Fruit fly (Drosophila melanogaster) whole organism, embryonic: Measurements from ENCODE around the gene por.

Source experiments
- Adf1 ChIP-seq: fragments of 200-800 bp; sonication (Bioruptor generic); IDR thresholded peaks from 2 replicates; pipeline ENCODE4 v1.3.6; 2022; ENCODE audit warnings: missing biosample characterization, missing genetic modification characterization
- Antp ChIP-seq: fragments of 200-800 bp; sonication (Bioruptor generic); optimal IDR thresholded peaks from 3 replicates; lab custom pipeline; 2016; ENCODE audit warnings: missing biosample characterization, missing genetic modification characterization
- Asciz ChIP-seq: fragments of 200-800 bp; sonication (Bioruptor generic); optimal IDR thresholded peaks from 2 replicates; lab custom pipeline; 2017; ENCODE audit warnings: missing biosample characterization, mild to moderate bottlenecking, missing genetic modification characterization, missing genetic modification reagents
- Atf6 ChIP-seq: fragments of 200-800 bp; sonication (Bioruptor generic); IDR thresholded peaks from 2 replicates; pipeline ENCODE4 v1.3.6; 2022; ENCODE audit warnings: missing biosample characterization, missing genetic modification characterization
- CG10431 ChIP-seq: fragments of 200-800 bp; sonication (Bioruptor generic); optimal IDR thresholded peaks from 3 replicates; lab custom pipeline; 2018; ENCODE audit warnings: missing biosample characterization, mild to moderate bottlenecking, missing genetic modification characterization
- CG10543 ChIP-seq: fragments of 200-800 bp; sonication (Bioruptor generic); optimal IDR thresholded peaks from 3 replicates; lab custom pipeline; 2017; ENCODE audit warnings: missing biosample characterization, mild to moderate bottlenecking, missing genetic modification characterization, moderate library complexity
- CG11085 ChIP-seq: fragments of 200-800 bp; sonication (Bioruptor generic); IDR thresholded peaks from 2 replicates; pipeline ENCODE4 v1.3.6; 2022; ENCODE audit warnings: missing biosample characterization, missing genetic modification characterization
- CG11723 ChIP-seq: fragments of 200-800 bp; sonication (Bioruptor generic); optimal IDR thresholded peaks from 2 replicates; lab custom pipeline; 2017; ENCODE audit warnings: missing biosample characterization, mild to moderate bottlenecking, missing genetic modification characterization
- CG12071 ChIP-seq: fragments of 200-800 bp; sonication (Bioruptor generic); optimal IDR thresholded peaks from 3 replicates; lab custom pipeline; 2018; ENCODE audit warnings: missing biosample characterization, mild to moderate bottlenecking, missing genetic modification characterization
- CG13123 ChIP-seq: fragments of 200-800 bp; sonication (Bioruptor generic); optimal IDR thresholded peaks from 2 replicates; lab custom pipeline; 2016; ENCODE audit warnings: missing biosample characterization, missing genetic modification characterization
- CG1602 ChIP-seq: fragments of 200-800 bp; sonication (Bioruptor generic); optimal IDR thresholded peaks from 3 replicates; lab custom pipeline; 2016; ENCODE audit warnings: missing biosample characterization, missing genetic modification characterization
- CG17385 ChIP-seq: fragments of 200-800 bp; sonication (Bioruptor generic); optimal IDR thresholded peaks from 3 replicates; lab custom pipeline; 2018; ENCODE audit warnings: missing biosample characterization, mild to moderate bottlenecking, missing genetic modification characterization
- CG2116 ChIP-seq: fragments of 200-800 bp; sonication (Bioruptor generic); optimal IDR thresholded peaks from 3 replicates; lab custom pipeline; 2018; ENCODE audit warnings: missing biosample characterization, mild to moderate bottlenecking, missing genetic modification characterization
- CG2889 ChIP-seq: fragments of 200-800 bp; sonication (Bioruptor generic); IDR thresholded peaks from 3 replicates; pipeline ENCODE4 v1.3.6; 2022; ENCODE audit warnings: missing biosample characterization, missing genetic modification characterization
- CG31224 ChIP-seq: fragments of 200-800 bp; sonication (Bioruptor generic); IDR thresholded peaks from 2 replicates; pipeline ENCODE4 v1.3.6; 2022; ENCODE audit warnings: missing biosample characterization, missing genetic modification characterization
- CG32532 ChIP-seq: fragments of 200-800 bp; sonication (Bioruptor generic); IDR thresholded peaks from 2 replicates; pipeline ENCODE4 v1.3.6; 2022; ENCODE audit warnings: missing biosample characterization, missing genetic modification characterization
- CG3838 ChIP-seq: fragments of 200-800 bp; sonication (Bioruptor generic); optimal IDR thresholded peaks from 3 replicates; lab custom pipeline; 2016; ENCODE audit warnings: missing biosample characterization, missing genetic modification characterization
- CG5245 ChIP-seq: fragments of 200-800 bp; sonication (Bioruptor generic); optimal IDR thresholded peaks from 3 replicates; lab custom pipeline; 2016; ENCODE audit warnings: missing biosample characterization, missing genetic modification characterization
- CG6272 ChIP-seq: fragments of 200-800 bp; sonication (Bioruptor generic); IDR thresholded peaks from 2 replicates; pipeline ENCODE4 v1.3.6; 2022; ENCODE audit warnings: missing biosample characterization, missing genetic modification characterization
- CG8478 ChIP-seq: fragments of >200 bp; optimal IDR thresholded peaks from 2 replicates; lab custom pipeline; 2018
- CG9215 ChIP-seq: fragments of 200-800 bp; sonication (Bioruptor generic); IDR thresholded peaks from 2 replicates; pipeline ENCODE4 v1.3.6; 2022; ENCODE audit warnings: missing biosample characterization, missing genetic modification characterization
- CkIIα-i1 ChIP-seq: fragments of 200-800 bp; sonication (Bioruptor generic); IDR thresholded peaks from 2 replicates; pipeline ENCODE4 v1.3.6; 2022; ENCODE audit warnings: missing biosample characterization, missing genetic modification characterization
- Dref ChIP-seq: fragments of 200-800 bp; sonication (Bioruptor generic); IDR thresholded peaks from 2 replicates; pipeline ENCODE4 v1.3.6; 2022; ENCODE audit warnings: missing biosample characterization, missing genetic modification characterization
- Ets65A ChIP-seq: fragments of 200-800 bp; sonication (Bioruptor generic); peaks from one replicate; lab custom pipeline; 2016; ENCODE audit warnings: missing biosample characterization, missing genetic modification characterization
- Hand ChIP-seq: fragments of 200-800 bp; sonication (Bioruptor generic); optimal IDR thresholded peaks from 2 replicates; lab custom pipeline; 2017; ENCODE audit warnings: mild to moderate bottlenecking, missing biosample characterization, missing genetic modification reagents, missing genetic modification characterization
- HmgD ChIP-seq: fragments of 200-800 bp; sonication (Bioruptor generic); optimal IDR thresholded peaks from 3 replicates; lab custom pipeline; 2016; ENCODE audit warnings: missing biosample characterization, missing genetic modification characterization
- Hr51 ChIP-seq, 2 experiments: fragments of 200-800 bp; sonication (Bioruptor generic); optimal IDR thresholded peaks; 2 replicates in 1 of 2; 3 replicates in 1 of 2; lab custom pipeline; 2016 to 2018; ENCODE audit warnings: missing biosample characterization in 2 of 2, missing genetic modification characterization in 2 of 2, mild to moderate bottlenecking in 1 of 2, moderate library complexity in 1 of 2
- Pdp1 ChIP-seq, 2 experiments: fragments of 200-800 bp; sonication (Bioruptor generic); optimal IDR thresholded peaks; 3 replicates each; lab custom pipeline; 2016; ENCODE audit warnings: missing biosample characterization in 2 of 2, missing genetic modification characterization in 2 of 2, mild to moderate bottlenecking in 1 of 2, moderate library complexity in 1 of 2
- Poxn ChIP-seq: fragments of 200-800 bp; sonication (Bioruptor generic); IDR thresholded peaks from 2 replicates; pipeline ENCODE4 v1.3.6; 2022; ENCODE audit warnings: missing biosample characterization, missing genetic modification characterization
- Rx ChIP-seq: fragments of 200-800 bp; sonication (Bioruptor generic); IDR thresholded peaks from 2 replicates; pipeline ENCODE4 v1.3.6; 2022; ENCODE audit warnings: missing biosample characterization, missing genetic modification characterization
- Spps ChIP-seq: fragments of 200-800 bp; sonication (Bioruptor generic); optimal IDR thresholded peaks from 2 replicates; lab custom pipeline; 2018; ENCODE audit warnings: missing biosample characterization, mild to moderate bottlenecking, missing genetic modification characterization
- TFAM ChIP-seq: fragments of 200-800 bp; sonication (Bioruptor generic); optimal IDR thresholded peaks from 2 replicates; lab custom pipeline; 2017; ENCODE audit warnings: missing biosample characterization, missing genetic modification characterization, inconsistent platforms
- crp ChIP-seq, 2 experiments: fragments of 200-800 bp; sonication (Bioruptor generic); optimal IDR thresholded peaks; 2 replicates in 1 of 2; 3 replicates in 1 of 2; lab custom pipeline; 2017; ENCODE audit warnings: missing biosample characterization in 2 of 2, missing genetic modification characterization in 2 of 2, mild to moderate bottlenecking in 1 of 2, moderate library complexity in 1 of 2
- cwo ChIP-seq: fragments of 200-800 bp; sonication (Bioruptor generic); optimal IDR thresholded peaks from 3 replicates; lab custom pipeline; 2017; ENCODE audit warnings: missing biosample characterization, missing genetic modification characterization, mild to moderate bottlenecking, moderate library complexity, missing genetic modification reagents
- dimm ChIP-seq: fragments of 200-800 bp; sonication (Bioruptor generic); IDR thresholded peaks from 2 replicates; pipeline ENCODE4 v1.3.6; 2022; ENCODE audit warnings: missing biosample characterization, missing genetic modification characterization
- fd64A ChIP-seq: fragments of 200-800 bp; sonication (Bioruptor generic); optimal IDR thresholded peaks from 3 replicates; lab custom pipeline; 2018; ENCODE audit warnings: missing biosample characterization, mild to moderate bottlenecking, missing genetic modification characterization
- gsb ChIP-seq: fragments of 200-800 bp; sonication (Bioruptor generic); IDR thresholded peaks from 2 replicates; pipeline ENCODE4 v1.3.6; 2022; ENCODE audit warnings: missing biosample characterization, missing genetic modification characterization
- gt ChIP-seq: fragments of 200-800 bp; sonication (Bioruptor generic); IDR thresholded peaks from 2 replicates; pipeline ENCODE4 v1.3.6; 2022; ENCODE audit warnings: missing biosample characterization, missing genetic modification characterization
- hkb ChIP-seq, 2 experiments: fragments of 200-800 bp in 1 of 2; fragments of >200 bp in 1 of 2; sonication (Bioruptor generic) in 1 of 2; IDR thresholded peaks in 1 of 2; optimal IDR thresholded peaks in 1 of 2; 2 replicates each; pipeline versions ENCODE4 v1.3.6 to Lab custom; 2017 to 2022; ENCODE audit warnings: missing biosample characterization in 1 of 2, missing genetic modification characterization in 1 of 2
- jigr1 ChIP-seq: fragments of 200-800 bp; sonication (Bioruptor generic); IDR thresholded peaks from 3 replicates; pipeline ENCODE4 v1.3.6; 2022; ENCODE audit warnings: missing biosample characterization, missing genetic modification characterization
- kay ChIP-seq: fragments of 200-800 bp; sonication (Bioruptor generic); optimal IDR thresholded peaks from 2 replicates; lab custom pipeline; 2016; ENCODE audit warnings: missing biosample characterization, missing genetic modification characterization
- pros ChIP-seq: fragments of 200-800 bp; sonication (Bioruptor generic); optimal IDR thresholded peaks from 3 replicates; lab custom pipeline; 2019; ENCODE audit warnings: missing biosample characterization, mild to moderate bottlenecking, missing genetic modification characterization, moderate library complexity
- row ChIP-seq: fragments of 200-800 bp; sonication (Bioruptor generic); IDR thresholded peaks from 3 replicates; pipeline ENCODE4 v1.3.6; 2022; ENCODE audit warnings: missing biosample characterization, missing genetic modification characterization
- schlank ChIP-seq: fragments of 200-800 bp; sonication (Bioruptor generic); optimal IDR thresholded peaks from 2 replicates; lab custom pipeline; 2018; ENCODE audit warnings: missing biosample characterization, mild to moderate bottlenecking, missing genetic modification characterization
- sima ChIP-seq: fragments of 200-800 bp; sonication (Bioruptor generic); optimal IDR thresholded peaks from 2 replicates; lab custom pipeline; 2016; ENCODE audit warnings: missing biosample characterization, missing genetic modification characterization
- slbo ChIP-seq: fragments of 200-800 bp; sonication (Bioruptor generic); IDR thresholded peaks from 2 replicates; pipeline ENCODE4 v1.3.6; 2022; ENCODE audit warnings: missing biosample characterization, missing genetic modification characterization
- sr ChIP-seq: fragments of 200-800 bp; sonication (Bioruptor generic); IDR thresholded peaks from 3 replicates; pipeline ENCODE4 v1.3.6; 2022; ENCODE audit warnings: missing biosample characterization, missing genetic modification characterization
- tx ChIP-seq: fragments of 200-800 bp; sonication (Bioruptor generic); optimal IDR thresholded peaks from 2 replicates; lab custom pipeline; 2016; ENCODE audit warnings: missing biosample characterization, missing genetic modification characterization
- wdn ChIP-seq: fragments of 200-800 bp; sonication (Bioruptor generic); IDR thresholded peaks from 2 replicates; pipeline ENCODE4 v1.3.6; 2022; ENCODE audit warnings: missing biosample characterization, missing genetic modification characterization
- wek ChIP-seq: fragments of 200-800 bp; sonication (Bioruptor generic); optimal IDR thresholded peaks from 3 replicates; lab custom pipeline; 2018; ENCODE audit warnings: missing biosample characterization, mild to moderate bottlenecking, missing genetic modification characterization, moderate library complexity

The por gene

dm6 chrX:18366851-18367649, 12.6 kb downstream of the por start (continued):
- TF ChIP-seq CG17385 (GFP tag; lab: Kevin White, UChicago) (peak; percentile 74), Hand (GFP tag; lab: Kevin White, UChicago) (peak; percentile 77), gt (GFP tag; lab: Robert Waterston, UW) (no peak), HmgD (GFP tag; lab: Kevin White, UChicago) (no peak), jigr1 (no peak), CkIIα-i1 (no peak), CG9215 (peak; percentile 84), sr (GFP tag; lab: Robert Waterston, UW) (no peak), tx (GFP tag; lab: Kevin White, UChicago) (peak; percentile 48), CG1602 (GFP tag; lab: Kevin White, UChicago) (no peak), wek (GFP tag; lab: Kevin White, UChicago) (no peak), Antp (GFP tag; lab: Kevin White, UChicago) (peak; percentile 50), Asciz (GFP tag; lab: Kevin White, UChicago) (peak; percentile 15), row (GFP tag; lab: Robert Waterston, UW) (peak; percentile 95), sima (no peak), Hr51 (GFP tag; optimal IDR thresholded peaks at IDR 0.05; lab: Kevin White, UChicago) (peak; percentile 9 to 83), CG6272 (GFP tag; lab: Robert Waterston, UW) (peak; percentile 39; the same call in 1 of the 2 replicates), CG11085 (GFP tag; lab: Robert Waterston, UW) (0 out of 2 replicates have a peak, but pooled peaks have one; percentile 56), wdn (no peak; the same call in 1 of the 2 replicates), dimm (GFP tag; lab: Robert Waterston, UW) (no peak), Dref (no peak), Spps (tag; lab: Kevin White, UChicago) (peak; percentile 0), hkb (optimal IDR thresholded peaks at IDR 0.05; lab: Kevin White, UChicago) (no peak), hkb (GFP tag; IDR thresholded peaks at IDR 0.05; lab: Robert Waterston, UW) (peak; percentile 68), Atf6 (GFP tag; lab: Robert Waterston, UW) (peak; percentile 85), fd64A (GFP tag; lab: Kevin White, UChicago) (peak; percentile 35), CG2116 (GFP tag; lab: Kevin White, UChicago) (no peak), crp (GFP tag; optimal IDR thresholded peaks at IDR 0.05; lab: Kevin White, UChicago) (no peak), CG12071 (GFP tag; lab: Kevin White, UChicago) (peak; percentile 65), CG10431 (GFP tag; lab: Kevin White, UChicago) (no peak), Pdp1 (GFP tag; optimal IDR thresholded peaks at IDR 0.05; lab: Kevin White, UChicago) (peak; percentile 59 to 96), pros (GFP tag; lab: Kevin White, UChicago) (no peak), CG13123 (GFP tag; lab: Kevin White, UChicago) (no peak), CG8478 (lab: Kevin White, UChicago) (no peak), CG11723 (GFP tag; lab: Kevin White, UChicago) (peak; percentile 12), Ets65A (GFP tag; lab: Kevin White, UChicago) (peak; percentile 98), CG5245 (GFP tag; lab: Kevin White, UChicago) (no peak), cwo (GFP tag; lab: Kevin White, UChicago) (peak; percentile 68), kay (GFP tag; lab: Kevin White, UChicago) (peak; percentile 75), Rx (0 out of 2 replicates have a peak, but pooled peaks have one; percentile 33), CG2889 (GFP tag; lab: Robert Waterston, UW) (peak; percentile 64), CG3838 (GFP tag; lab: Kevin White, UChicago) (peak; percentile 36), CG31224 (GFP tag; lab: Robert Waterston, UW) (peak; percentile 71), gsb (peak; percentile 42), slbo (GFP tag; lab: Robert Waterston, UW) (peak; percentile 88), Poxn (peak; percentile 69), schlank (tag; lab: Kevin White, UChicago) (peak; percentile 76), TFAM (no peak), CG10543 (GFP tag; lab: Kevin White, UChicago) (peak; percentile 90), CG32532 (GFP tag; lab: Robert Waterston, UW) (peak; percentile 85), Adf1 (GFP tag; lab: Robert Waterston, UW) (peak; percentile 52; the same call in 1 of the 2 replicates)
